Worm (Caenorhabditis elegans): ENCODE results near the gene icd-1.

Gene icd-1

ce11 chrII:6565077-6565476 is 23.4 kb downstream of the icd-1 start, which contains the start of gene mpz-3 (continued):
- TF ChIP-seq D2030.7 (GFP tag; IDR thresholded peaks at IDR 0.05) = peak; percentile 48; the same call in 1 of the 2 replicates
- no peak for TF ChIP-seq lsl-1 (GFP tag; optimal IDR thresholded peaks at IDR 0.05)
- peak; percentile 47; the same call in 1 of the 2 replicates for TF ChIP-seq ceh-100 (GFP tag; IDR thresholded peaks at IDR 0.05)
- TF ChIP-seq tbp1 (GFP tag; optimal IDR thresholded peaks at IDR 0.05) = peak; percentile 96
- TF ChIP-seq ZK185.1 (tag; optimal IDR thresholded peaks at IDR 0.05; ENCODE audit: poor library complexity, severe bottlenecking) = peak; percentile 17
- TF ChIP-seq him-1 (tag; optimal IDR thresholded peaks at IDR 0.05) = peak; percentile 96
- no peak for TF ChIP-seq mcd-1 (GFP tag; IDR thresholded peaks at IDR 0.05)
- peak; percentile 27 for TF ChIP-seq snpc-4 (GFP tag; optimal IDR thresholded peaks at IDR 0.05)
- no peak for TF ChIP-seq snpc-4 (tag; optimal IDR thresholded peaks at IDR 0.05)
- TF ChIP-seq lir-1 (GFP tag; conservative IDR thresholded peaks at IDR 0.05) = 0 out of 2 replicates have a peak, but pooled peaks have one; percentile 14
- TF ChIP-seq nhr-80 (tag; optimal IDR thresholded peaks at IDR 0.05) = peak; percentile 15
- peak; percentile 58; the same call in 1 of the 2 replicates for TF ChIP-seq aptf-2 (GFP tag; conservative IDR thresholded peaks at IDR 0.05)
- TF ChIP-seq F23B12.7 (tag; optimal IDR thresholded peaks at IDR 0.05; ENCODE audit: insufficient read depth) = peak; percentile 69
- TF ChIP-seq nfya-2 (GFP tag; IDR thresholded peaks at IDR 0.05) = no peak
- TF ChIP-seq F22D6.2 (tag; optimal IDR thresholded peaks at IDR 0.05) = no peak
- peak; percentile 84 for TF ChIP-seq B0261.1 (tag; optimal IDR thresholded peaks at IDR 0.05)
- TF ChIP-seq lin-26 (GFP tag; IDR thresholded peaks at IDR 0.05) = peak; percentile 85
- peak; percentile 30 for TF ChIP-seq attf-5 (GFP tag; optimal IDR thresholded peaks at IDR 0.05)
- no peak for TF ChIP-seq gei-17 (GFP tag; optimal IDR thresholded peaks at IDR 0.05)
- TF ChIP-seq lin-40 (tag; optimal IDR thresholded peaks at IDR 0.05) = no peak
- no peak for TF ChIP-seq ztf-3 (GFP tag; optimal IDR thresholded peaks at IDR 0.05)
- TF ChIP-seq F49E8.2 (tag; optimal IDR thresholded peaks at IDR 0.05; ENCODE audit: insufficient read depth) = peak; percentile 66
- TF ChIP-seq unc-62 (GFP tag; optimal IDR thresholded peaks at IDR 0.05) = no peak
- TF ChIP-seq C06A6.2 (GFP tag; conservative IDR thresholded peaks at IDR 0.05) = no peak
- peak; percentile 56 for TF ChIP-seq snpc-3.4 (tag; optimal IDR thresholded peaks at IDR 0.05)
- no peak for TF ChIP-seq fkh-3 (tag; optimal IDR thresholded peaks at IDR 0.05)
- TF ChIP-seq rec-8 (tag; optimal IDR thresholded peaks at IDR 0.05) = peak in 1 of 2 experiments; percentile 63
- peak; percentile 33 for TF ChIP-seq snpc-1.3 (tag; optimal IDR thresholded peaks at IDR 0.05; ENCODE audit: insufficient read depth)
- no peak for TF ChIP-seq K11D2.4 (GFP tag; IDR thresholded peaks at IDR 0.05)
- peak; percentile 35 for TF ChIP-seq madf-10 (tag; optimal IDR thresholded peaks at IDR 0.05)
- TF ChIP-seq efl-1 (GFP tag; optimal IDR thresholded peaks at IDR 0.05) = peak; percentile 1
- peak; percentile 9 for TF ChIP-seq ztf-26 (tag; optimal IDR thresholded peaks at IDR 0.05)
- no peak; the same call in 1 of the 2 replicates for TF ChIP-seq rcor-1 (GFP tag; IDR thresholded peaks at IDR 0.05)
- peak; percentile 21; the same call in 1 of the 2 replicates for TF ChIP-seq ceh-91 (GFP tag; IDR thresholded peaks at IDR 0.05)
- no peak for TF ChIP-seq zim-3 (tag; optimal IDR thresholded peaks at IDR 0.05)
- no peak for TF ChIP-seq chd-7 (tag; optimal IDR thresholded peaks at IDR 0.05)
- TF ChIP-seq C17E4.6 (GFP tag; IDR thresholded peaks at IDR 0.05) = 0 out of 2 replicates have a peak, but pooled peaks have one; percentile 19
- TF ChIP-seq egl-44 (GFP tag; IDR thresholded peaks at IDR 0.05) = 0 out of 2 replicates have a peak, but pooled peaks have one; percentile 48
- TF ChIP-seq F33H1.4 (GFP tag; IDR thresholded peaks at IDR 0.05) = no peak; the same call in 1 of the 2 replicates
- TF ChIP-seq pbrm-1 (GFP tag; IDR thresholded peaks at IDR 0.05) = peak; percentile 44; the same call in 1 of the 2 replicates
- TF ChIP-seq ztf-18 (tag; optimal IDR thresholded peaks at IDR 0.05) = peak; percentile 58
- TF ChIP-seq Y53F4B.3 (GFP tag; IDR thresholded peaks at IDR 0.05) = no peak
